Worm (Caenorhabditis elegans): ENCODE data around the gene srd-39.
A peak's percentile ranks its signal among the peaks of the same experiment; 100 is the strongest.

ce11 chrX:13250163-13250562, 50.2 kb downstream of the srd-39 start:
- no peak for TF ChIP-seq attf-4 (tag; optimal IDR thresholded peaks at IDR 0.05)
- TF ChIP-seq unc-130 (GFP tag; optimal IDR thresholded peaks at IDR 0.05) = no peak
- TF ChIP-seq spr-3 (GFP tag; optimal IDR thresholded peaks at IDR 0.05) = no peak
- TF ChIP-seq daf-16 (GFP tag; optimal IDR thresholded peaks at IDR 0.05) = peak in 1 of 2 experiments; percentile 68
- TF ChIP-seq daf-16 (tag; optimal IDR thresholded peaks at IDR 0.05) = peak; percentile 95
- no peak for TF ChIP-seq zip-2 (tag; optimal IDR thresholded peaks at IDR 0.05)

All from whole organism, L4 larva.